Worm (Caenorhabditis elegans) whole organism, late embryonic: ENCODE data around the gene mrpl-35.

Source experiments
- C08G9.2 ChIP-seq: sonication (generic microtip); optimal IDR thresholded peaks from 2 replicates; lab custom pipeline; 2016; ENCODE audit warnings: mild to moderate bottlenecking, missing genetic modification characterization, moderate library complexity, missing compliant biosample characterization
- C38D4.7 ChIP-seq: fragments of 200-800 bp; sonication (Bioruptor generic); optimal IDR thresholded peaks from 2 replicates; lab custom pipeline; 2018; ENCODE audit warnings: mild to moderate bottlenecking, missing genetic modification characterization, moderate library complexity, missing compliant biosample characterization
- K09A11.1 ChIP-seq: sonication (generic microtip); optimal IDR thresholded peaks from 2 replicates; lab custom pipeline; 2017; ENCODE audit warnings: antibody characterized with exemption, mild to moderate bottlenecking, missing genetic modification characterization, missing compliant biosample characterization; ENCODE audit not compliant: insufficient read depth
- T23F11.4 ChIP-seq: fragments of 200-800 bp; sonication (Bioruptor generic); optimal IDR thresholded peaks from 2 replicates; lab custom pipeline; 2018; ENCODE audit warnings: mild to moderate bottlenecking, missing genetic modification characterization, missing compliant biosample characterization
- Y22D7AL.16 ChIP-seq: sonication (generic microtip); optimal IDR thresholded peaks from 2 replicates; lab custom pipeline; 2016; ENCODE audit warnings: missing genetic modification characterization, missing compliant biosample characterization
- ahr-1 ChIP-seq: sonication (generic microtip); optimal IDR thresholded peaks from 2 replicates; lab custom pipeline; 2016; ENCODE audit warnings: missing genetic modification characterization, missing compliant biosample characterization
- ama-1 ChIP-seq: fragments of 150-350 bp; optimal IDR thresholded peaks from 2 replicates; lab custom pipeline; 2014
- ceh-14 ChIP-seq: sonication (generic microtip); optimal IDR thresholded peaks from 2 replicates; lab custom pipeline; 2016; ENCODE audit warnings: missing genotype, missing genetic modification characterization, missing compliant biosample characterization
- ceh-18 ChIP-seq: sonication (generic microtip); optimal IDR thresholded peaks from 2 replicates; lab custom pipeline; 2016; ENCODE audit warnings: missing genetic modification characterization, missing compliant biosample characterization
- ceh-19 ChIP-seq: fragments of 200-800 bp; sonication (Bioruptor generic); optimal IDR thresholded peaks from 2 replicates; lab custom pipeline; 2018; ENCODE audit warnings: mild to moderate bottlenecking, missing genetic modification characterization, missing compliant biosample characterization
- ceh-22 ChIP-seq: sonication (generic microtip); optimal IDR thresholded peaks from 2 replicates; lab custom pipeline; 2017; ENCODE audit warnings: missing biosample characterization, missing genetic modification characterization
- ceh-31 ChIP-seq: sonication (generic microtip); optimal IDR thresholded peaks from 2 replicates; lab custom pipeline; 2016; ENCODE audit warnings: missing genetic modification characterization, missing compliant biosample characterization
- ceh-45 ChIP-seq: fragments of 200-800 bp; sonication (Bioruptor generic); IDR thresholded peaks from 2 replicates; pipeline ENCODE4 v1.3.6; 2022; ENCODE audit warnings: missing genetic modification reagents, missing genetic modification characterization, missing compliant biosample characterization
- ceh-48 ChIP-seq: sonication (generic microtip); optimal IDR thresholded peaks from 2 replicates; lab custom pipeline; 2016; ENCODE audit warnings: missing genetic modification characterization, inconsistent platforms, missing compliant biosample characterization
- ceh-9 ChIP-seq: sonication (generic microtip); optimal IDR thresholded peaks from 2 replicates; lab custom pipeline; 2016; ENCODE audit warnings: mild to moderate bottlenecking, missing genetic modification characterization, inconsistent platforms, missing compliant biosample characterization
- elt-2 ChIP-seq: sonication (generic microtip); optimal IDR thresholded peaks from 2 replicates; lab custom pipeline; 2016; ENCODE audit warnings: missing genetic modification reagents, missing genetic modification characterization, missing compliant biosample characterization
- ets-4 ChIP-seq: sonication (generic microtip); optimal IDR thresholded peaks from 2 replicates; lab custom pipeline; 2016; ENCODE audit warnings: missing genetic modification characterization, missing compliant biosample characterization
- eyg-1 ChIP-seq: sonication (generic microtip); optimal IDR thresholded peaks from 2 replicates; lab custom pipeline; 2016; ENCODE audit warnings: missing genotype, missing genetic modification characterization, missing compliant biosample characterization
- fax-1 ChIP-seq: sonication (generic microtip); optimal IDR thresholded peaks from 2 replicates; lab custom pipeline; 2016; ENCODE audit warnings: missing genotype, missing genetic modification characterization, missing compliant biosample characterization
- fkh-10 ChIP-seq: fragments of 150-350 bp; optimal IDR thresholded peaks from 2 replicates; lab custom pipeline; 2014; ENCODE audit warnings: missing biosample characterization, missing genetic modification reagents, missing genetic modification characterization
- hlh-13 ChIP-seq: fragments of 200-800 bp; sonication (Bioruptor generic); optimal IDR thresholded peaks from 2 replicates; lab custom pipeline; 2018; ENCODE audit warnings: mild to moderate bottlenecking, missing genetic modification characterization, missing compliant biosample characterization
- hlh-15 ChIP-seq: sonication (generic microtip); optimal IDR thresholded peaks from 2 replicates; lab custom pipeline; 2016; ENCODE audit warnings: missing genetic modification characterization, missing compliant biosample characterization
- hlh-6 ChIP-seq: sonication (generic microtip); optimal IDR thresholded peaks from 2 replicates; lab custom pipeline; 2016; ENCODE audit warnings: missing genotype, missing genetic modification characterization, missing compliant biosample characterization
- lim-6 ChIP-seq: sonication (generic microtip); optimal IDR thresholded peaks from 2 replicates; lab custom pipeline; 2016; ENCODE audit warnings: missing genetic modification characterization, missing compliant biosample characterization
- lin-11 ChIP-seq: fragments of 200-800 bp; sonication (Bioruptor generic); optimal IDR thresholded peaks from 2 replicates; lab custom pipeline; 2018; ENCODE audit warnings: mild to moderate bottlenecking, missing genetic modification characterization, missing compliant biosample characterization
- nhr-11 ChIP-seq: fragments of 150-350 bp; optimal IDR thresholded peaks from 2 replicates; lab custom pipeline; 2014; ENCODE audit warnings: missing biosample characterization, missing genetic modification characterization
- nhr-232 ChIP-seq: sonication (generic microtip); optimal IDR thresholded peaks from 2 replicates; lab custom pipeline; 2016; ENCODE audit warnings: missing genetic modification characterization, missing compliant biosample characterization
- npax-4 ChIP-seq: sonication (generic microtip); optimal IDR thresholded peaks from 2 replicates; lab custom pipeline; 2016; ENCODE audit warnings: missing genetic modification characterization, missing compliant biosample characterization
- odd-2 ChIP-seq: sonication (generic microtip); optimal IDR thresholded peaks from 2 replicates; lab custom pipeline; 2017; ENCODE audit warnings: antibody characterized with exemption, mild to moderate bottlenecking, missing genetic modification characterization, missing compliant biosample characterization
- pha-2 ChIP-seq: sonication (generic microtip); optimal IDR thresholded peaks from 2 replicates; lab custom pipeline; 2017; ENCODE audit warnings: mild to moderate bottlenecking, missing genetic modification characterization, missing compliant biosample characterization
- pha-4 ChIP-seq: fragments of 150-350 bp; optimal IDR thresholded peaks from 2 replicates; lab custom pipeline; 2018; ENCODE audit warnings: missing biosample characterization, missing genetic modification reagents, missing genetic modification characterization
- pqm-1 ChIP-seq: sonication (generic microtip); optimal IDR thresholded peaks from 2 replicates; lab custom pipeline; 2016; ENCODE audit warnings: missing genetic modification characterization, missing compliant biosample characterization
- pros-1 ChIP-seq: fragments of 150-350 bp; optimal IDR thresholded peaks from 2 replicates; lab custom pipeline; 2014; ENCODE audit warnings: missing biosample characterization, missing genetic modification reagents, missing genetic modification characterization
- ref-2 ChIP-seq: sonication (generic microtip); optimal IDR thresholded peaks from 2 replicates; lab custom pipeline; 2016; ENCODE audit warnings: missing genetic modification characterization, missing compliant biosample characterization
- rnt-1 ChIP-seq: sonication (generic microtip); optimal IDR thresholded peaks from 2 replicates; lab custom pipeline; 2016; ENCODE audit warnings: missing genetic modification characterization, missing compliant biosample characterization
- sdc-2 ChIP-seq: sonication (generic microtip); optimal IDR thresholded peaks from 2 replicates; lab custom pipeline; 2016; ENCODE audit warnings: missing genotype, missing genetic modification characterization, missing compliant biosample characterization
- sox-2 ChIP-seq: fragments of 200-800 bp; sonication (Bioruptor generic); IDR thresholded peaks from 2 replicates; pipeline ENCODE4 v1.3.6; 2022; ENCODE audit warnings: missing genetic modification reagents, missing genetic modification characterization, missing compliant biosample characterization
- tbx-2 ChIP-seq: sonication (generic microtip); optimal IDR thresholded peaks from 2 replicates; lab custom pipeline; 2016; ENCODE audit warnings: missing genetic modification characterization, missing compliant biosample characterization
- tbx-7 ChIP-seq: sonication (generic microtip); optimal IDR thresholded peaks from 2 replicates; lab custom pipeline; 2016; ENCODE audit warnings: missing genotype, missing genetic modification characterization, missing compliant biosample characterization
- ttx-3 ChIP-seq: sonication (generic microtip); optimal IDR thresholded peaks from 2 replicates; lab custom pipeline; 2016; ENCODE audit warnings: missing genetic modification reagents, missing genetic modification characterization, missing compliant biosample characterization
- unc-42 ChIP-seq: sonication (generic microtip); optimal IDR thresholded peaks from 2 replicates; lab custom pipeline; 2016; ENCODE audit warnings: missing genotype, missing genetic modification characterization, missing compliant biosample characterization
- unc-55 ChIP-seq: sonication (generic microtip); optimal IDR thresholded peaks from 2 replicates; lab custom pipeline; 2017; ENCODE audit warnings: missing biosample characterization, missing genetic modification reagents, missing genetic modification characterization
- zip-5 ChIP-seq: sonication (generic microtip); optimal IDR thresholded peaks from 2 replicates; lab custom pipeline; 2016; ENCODE audit warnings: missing genetic modification characterization, missing compliant biosample characterization

Gene mrpl-35

DNA sequence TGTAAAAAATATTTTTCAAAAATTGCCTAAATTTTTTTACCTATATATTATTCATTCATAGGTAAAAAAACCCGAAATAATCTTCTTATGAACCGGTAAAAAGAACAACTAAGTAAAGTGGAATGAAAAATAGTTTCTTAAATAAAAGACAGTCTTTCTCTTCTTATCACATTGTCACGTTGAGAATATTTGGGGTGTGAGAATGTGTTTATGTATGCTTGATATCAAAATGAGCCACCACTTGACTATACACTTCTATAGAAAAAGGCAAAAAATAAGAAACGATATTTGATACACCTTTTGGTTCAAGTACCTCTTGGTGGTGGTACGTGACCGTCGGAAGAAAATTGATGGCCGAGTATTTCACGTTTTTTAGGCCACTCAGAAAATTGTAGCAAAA, 9.5 kb downstream of the mrpl-35 start, which contains the start of gene hmit-1.3:
Gene hmit-1.3, minus strand, starts transcription at position 103 of the 400 bp plus-strand sequence.
- no peak for TF ChIP-seq tbx-7
- TF ChIP-seq fkh-10 (GFP tag; lab: Kevin White, UChicago): no peak
- TF ChIP-seq K09A11.1: no peak
- no peak for TF ChIP-seq ref-2
- TF ChIP-seq nhr-11 (tag; lab: Kevin White, UChicago): no peak
- no peak for TF ChIP-seq pha-2 (tag; lab: Kevin White, UChicago)
- TF ChIP-seq npax-4: no peak
- TF ChIP-seq T23F11.4: no peak
- TF ChIP-seq eyg-1 (tag; lab: Kevin White, UChicago): no peak
- no peak for TF ChIP-seq nhr-232

DNA sequence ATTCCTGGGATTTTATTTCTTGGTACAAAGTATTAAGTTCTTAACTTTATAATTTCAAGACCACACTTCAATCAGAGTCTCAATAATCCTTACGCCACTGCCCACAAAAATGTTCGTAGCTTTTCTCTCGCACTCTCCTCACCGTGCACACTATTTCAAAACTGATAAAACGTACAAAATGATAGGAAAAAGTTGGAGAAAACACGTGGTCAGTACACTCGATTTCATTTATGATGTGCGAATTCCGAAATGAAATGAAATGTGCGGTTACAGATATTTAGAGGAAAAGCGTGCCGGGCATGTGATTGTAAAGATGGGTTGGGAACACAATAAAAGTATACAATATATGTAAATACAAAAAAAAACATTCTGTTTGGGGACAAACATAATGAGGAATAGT, 10.4 kb downstream of the mrpl-35 start:
- TF ChIP-seq K09A11.1 (no peak), pqm-1 (no peak), elt-2 (tag; lab: Kevin White, UChicago) (peak; percentile 23), ceh-48 (tag; lab: Kevin White, UChicago) (no peak), ceh-22 (tag; lab: Kevin White, UChicago) (no peak)

DNA sequence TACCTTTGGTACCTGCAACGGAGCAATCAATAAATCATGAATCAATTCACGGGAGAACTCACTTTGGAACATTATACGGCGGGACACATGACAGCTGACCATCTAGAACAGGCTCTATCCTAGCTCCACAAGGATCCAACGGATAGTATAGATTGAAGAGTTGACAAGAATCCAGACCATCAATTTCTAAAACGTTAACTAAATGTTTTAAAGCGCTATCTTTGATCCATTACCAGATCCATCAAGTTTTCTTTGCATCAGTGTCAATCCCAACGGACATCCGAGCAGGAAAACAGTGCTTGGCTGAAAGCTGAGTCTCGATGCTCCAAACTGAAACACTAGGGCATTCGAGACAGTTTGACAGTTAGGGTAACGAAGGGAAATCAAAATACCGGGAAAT, 13.3 kb downstream of the mrpl-35 start:
- TF ChIP-seq sox-2 (GFP tag; lab: Robert Waterston, UW): no peak
- TF ChIP-seq unc-42 (tag; lab: Kevin White, UChicago): no peak
- no peak for TF ChIP-seq fkh-10 (GFP tag; lab: Kevin White, UChicago)
- TF ChIP-seq pha-4 (tag; lab: Kevin White, UChicago): no peak
- TF ChIP-seq pros-1 (tag; lab: Kevin White, UChicago): no peak
- no peak for TF ChIP-seq K09A11.1
- no peak for TF ChIP-seq ceh-18 (tag; lab: Kevin White, UChicago)
- no peak for TF ChIP-seq lin-11
- TF ChIP-seq hlh-6 (tag; lab: Kevin White, UChicago): no peak
- TF ChIP-seq lim-6 (tag; lab: Kevin White, UChicago): no peak
- TF ChIP-seq ceh-9 (tag; lab: Kevin White, UChicago): no peak
- TF ChIP-seq ets-4 (tag; lab: Kevin White, UChicago): no peak

DNA sequence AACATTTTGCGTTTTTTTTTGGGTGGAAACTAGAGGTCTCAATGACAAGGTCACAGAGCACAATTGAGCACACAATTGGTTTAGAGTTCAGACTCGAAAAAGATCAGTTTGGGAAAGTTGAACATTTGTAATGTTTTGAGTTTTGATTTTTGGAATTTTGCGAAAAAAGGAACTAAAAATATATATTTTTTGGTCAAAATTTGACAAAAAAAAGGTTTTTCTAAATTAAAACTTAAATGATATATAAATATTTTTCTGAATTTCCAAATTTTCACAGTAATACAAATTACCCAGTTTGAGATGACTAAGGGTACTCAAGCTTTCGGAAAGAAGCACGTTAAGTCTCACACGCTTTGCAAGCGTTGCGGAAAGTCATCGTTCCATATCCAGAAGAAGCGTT, 18.3 kb downstream of the mrpl-35 start, which contains the start of gene rpl-37:
Gene rpl-37, plus strand, starts transcription at position 301 of the 400 bp plus-strand sequence.
- TF ChIP-seq pros-1 (tag; lab: Kevin White, UChicago) (no peak), elt-2 (tag; lab: Kevin White, UChicago) (no peak), odd-2 (no peak)

DNA sequence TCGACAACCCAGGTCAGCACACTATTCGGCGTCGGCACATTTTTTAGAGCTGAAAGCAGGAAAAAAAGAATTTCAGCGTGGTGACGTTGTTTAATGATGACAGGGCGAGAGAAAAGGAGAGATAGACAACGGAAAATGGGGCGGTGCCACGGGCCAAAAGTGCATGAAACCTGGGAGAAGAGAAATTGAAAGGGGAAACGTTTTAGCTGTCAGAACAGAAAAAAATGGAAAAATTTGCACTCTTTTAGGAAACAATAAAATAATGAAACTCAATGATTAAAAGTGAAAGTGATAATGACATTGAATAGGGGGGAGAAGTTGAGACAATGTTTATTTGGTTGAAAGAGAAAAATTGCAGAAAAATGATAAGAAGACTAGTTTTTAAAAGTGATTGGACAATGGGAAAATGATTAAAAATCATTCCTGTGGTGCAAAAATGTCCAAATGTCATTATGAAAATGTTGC, 19.7 kb downstream of the mrpl-35 start, which contains the start of gene pitp-1:
Gene pitp-1, minus strand, starts transcription at position 51 of the 465 bp plus-strand sequence.
- TF ChIP-seq pqm-1: no peak
- no peak for TF ChIP-seq sdc-2 (tag; lab: Kevin White, UChicago)
- no peak for TF ChIP-seq tbx-2 (tag; lab: Kevin White, UChicago)
- no peak for TF ChIP-seq ceh-14 (tag; lab: Kevin White, UChicago)
- TF ChIP-seq fkh-10 (GFP tag; lab: Kevin White, UChicago): no peak
- no peak for TF ChIP-seq ceh-31 (tag; lab: Kevin White, UChicago)
- TF ChIP-seq T23F11.4: no peak
- no peak for TF ChIP-seq nhr-11 (tag; lab: Kevin White, UChicago)

DNA sequence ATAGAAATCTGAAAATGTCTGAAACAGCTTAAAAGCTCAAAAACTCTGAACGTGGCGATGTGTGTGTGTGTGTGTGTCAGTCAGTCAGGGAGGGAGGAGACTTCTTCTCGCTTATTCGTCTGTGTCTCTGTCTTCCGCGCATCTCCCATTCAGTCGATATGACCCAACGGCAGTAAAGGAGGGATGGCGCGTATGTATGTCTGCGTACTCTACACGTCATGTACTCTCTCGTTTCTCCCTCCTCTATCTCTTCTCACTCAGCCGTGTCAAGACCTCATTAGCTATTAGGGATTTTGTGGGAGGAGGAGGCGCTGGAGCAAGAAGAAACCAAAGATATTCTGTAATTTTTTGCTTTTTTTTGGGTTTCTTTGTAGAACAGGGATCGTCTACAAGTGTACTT, 22.0 kb downstream of the mrpl-35 start:
- TF ChIP-seq lin-11 (no peak), ceh-9 (tag; lab: Kevin White, UChicago) (no peak), ttx-3 (tag; lab: Kevin White, UChicago) (no peak), ceh-45 (no peak), elt-2 (tag; lab: Kevin White, UChicago) (no peak), ceh-14 (tag; lab: Kevin White, UChicago) (no peak), ahr-1 (tag; lab: Kevin White, UChicago) (no peak), C38D4.7 (GFP tag; lab: Kevin White, UChicago) (no peak), lim-6 (tag; lab: Kevin White, UChicago) (no peak), pros-1 (tag; lab: Kevin White, UChicago) (no peak), ama-1 (lab: Kevin White, UChicago) (no peak), ceh-19 (GFP tag; lab: Kevin White, UChicago) (no peak), zip-5 (tag; lab: Kevin White, UChicago) (no peak), hlh-15 (no peak), unc-55 (GFP tag; lab: Kevin White, UChicago) (peak; percentile 87), ets-4 (tag; lab: Kevin White, UChicago) (no peak), fax-1 (tag; lab: Kevin White, UChicago) (no peak), Y22D7AL.16 (tag; lab: Kevin White, UChicago) (no peak), hlh-13 (GFP tag; lab: Kevin White, UChicago) (no peak), tbx-7 (no peak), rnt-1 (peak; percentile 35), nhr-232 (no peak), C08G9.2 (tag; lab: Kevin White, UChicago) (no peak)
